Worm (Caenorhabditis elegans): Measurements from ENCODE around the gene F22F4.5.

DNA sequence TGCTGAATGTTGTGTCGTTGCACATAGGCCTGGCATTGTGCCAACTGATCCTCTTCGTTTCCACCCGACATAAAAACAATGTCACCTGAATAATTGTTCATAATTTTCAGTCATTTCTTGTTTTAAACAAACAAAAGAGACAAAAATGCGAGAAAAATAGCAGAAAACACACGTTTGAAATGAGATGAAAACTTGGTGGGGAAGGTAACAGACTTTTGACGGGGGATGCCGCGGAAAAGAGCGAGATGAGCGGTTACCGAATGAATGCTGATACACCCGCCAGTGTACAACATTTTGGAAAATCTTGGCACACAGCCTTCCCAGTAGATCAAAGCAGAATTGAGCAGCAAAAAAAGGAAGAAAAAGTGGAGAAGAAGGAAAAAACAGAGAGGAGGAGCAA, 14.9 kb downstream of the F22F4.5 start, which contains the start of gene kin-2:
- TF ChIP-seq tab-1 (GFP tag; IDR thresholded peaks at IDR 0.05) (no peak), med-1 (GFP tag; optimal IDR thresholded peaks at IDR 0.05; ENCODE audit: insufficient read depth) (no peak), ztf-23 (GFP tag; IDR thresholded peaks at IDR 0.05) (no peak), ztf-29 (GFP tag; IDR thresholded peaks at IDR 0.05) (no peak), T22C8.4 (GFP tag; IDR thresholded peaks at IDR 0.05) (no peak), cog-1 (tag; optimal IDR thresholded peaks at IDR 0.05) (no peak), ref-1 (GFP tag; conservative IDR thresholded peaks at IDR 0.05) (no peak), flt-1 (GFP tag; IDR thresholded peaks at IDR 0.05) (no peak)
